Worm (Caenorhabditis elegans) whole organism, early embryonic: ENCODE data around the gene sri-62.
"Not testable (repeated sequence)": the region's sequence is repeated elsewhere in the genome, so short reads cannot be mapped to it uniquely, and the experiment has no call there.

Experiments
- B0310.2 ChIP-seq: sonication (generic microtip); optimal IDR thresholded peaks from 2 replicates; lab custom pipeline; 2016; ENCODE audit warnings: mild to moderate bottlenecking, missing genetic modification characterization, missing compliant biosample characterization
- F13C5.2 ChIP-seq: sonication (generic microtip); optimal IDR thresholded peaks from 2 replicates; lab custom pipeline; 2017; ENCODE audit warnings: mild to moderate bottlenecking, missing genetic modification characterization, inconsistent platforms, missing compliant biosample characterization
- ama-1 ChIP-seq: fragments of 150-350 bp; optimal IDR thresholded peaks from 2 replicates; lab custom pipeline; 2014
- ceh-13 ChIP-seq: fragments of 200-800 bp; sonication (Bioruptor generic); optimal IDR thresholded peaks from 2 replicates; lab custom pipeline; 2018; ENCODE audit warnings: mild to moderate bottlenecking, missing genetic modification characterization, missing compliant biosample characterization
- flt-1 ChIP-seq: fragments of 200-800 bp; sonication (Bioruptor generic); IDR thresholded peaks from 2 replicates; pipeline ENCODE4 v1.3.6; 2022; ENCODE audit warnings: missing genetic modification characterization, missing compliant biosample characterization
- hmg-4 ChIP-seq: fragments of 200-800 bp; sonication (Bioruptor generic); optimal IDR thresholded peaks from 2 replicates; lab custom pipeline; 2018; ENCODE audit warnings: mild to moderate bottlenecking, missing genetic modification characterization, missing compliant biosample characterization
- pes-1 ChIP-seq: fragments of 200-800 bp; sonication (Bioruptor generic); IDR thresholded peaks from 2 replicates; pipeline ENCODE4 v1.3.6; 2022; ENCODE audit warnings: missing genetic modification reagents, missing genetic modification characterization, missing compliant biosample characterization

DNA sequence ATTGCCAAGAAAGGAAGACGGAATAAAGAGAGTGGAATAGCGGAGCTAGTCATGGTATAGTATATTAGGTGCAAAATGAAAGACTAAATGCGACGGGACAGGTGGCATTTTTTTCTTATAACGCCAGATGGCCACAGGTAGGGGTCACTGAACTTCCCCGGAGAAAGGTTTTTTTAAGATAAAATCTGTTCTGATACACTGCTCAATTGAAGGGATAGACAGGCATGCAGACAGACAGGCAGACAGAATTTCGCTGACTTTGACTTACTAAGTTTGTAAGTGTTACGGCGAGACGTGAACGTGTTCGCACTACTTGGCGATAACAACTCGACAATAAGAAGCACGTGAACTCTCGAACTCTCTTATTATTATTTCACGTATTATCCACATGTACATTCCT lies 24.7 kb downstream of the sri-62 start, which contains the start of the genes F22E5.20 and F22E5.1:
- TF ChIP-seq pes-1 (GFP tag; lab: Robert Waterston, UW); ama-1 (lab: Kevin White, UChicago); flt-1 (GFP tag; lab: Robert Waterston, UW); F13C5.2 (tag; lab: Kevin White, UChicago); ceh-13 (GFP tag; lab: Kevin White, UChicago); B0310.2 (tag; lab: Kevin White, UChicago); hmg-4 (GFP tag; lab: Kevin White, UChicago): not testable (repeated sequence)
